Fruit fly (Drosophila melanogaster) whole organism, pupa: ENCODE results near the gene bab1.

Experiments
- CG10348 ChIP-seq: fragments of 200-800 bp; sonication (Bioruptor generic); IDR thresholded peaks from 2 replicates; pipeline ENCODE4 v1.3.6; 2022; ENCODE audit warnings: missing biosample characterization, missing genetic modification characterization
- CG12605 ChIP-seq: fragments of 200-800 bp; sonication (Bioruptor generic); IDR thresholded peaks from 2 replicates; pipeline ENCODE4 v1.3.6; 2022; ENCODE audit warnings: missing biosample characterization, missing genetic modification characterization
- CG13204 ChIP-seq: fragments of 200-800 bp; sonication (Bioruptor generic); optimal IDR thresholded peaks from 2 replicates; lab custom pipeline; 2018; ENCODE audit warnings: missing biosample characterization, mild to moderate bottlenecking, missing genetic modification characterization, moderate library complexity
- CG14655 ChIP-seq: fragments of 200-800 bp; sonication (Bioruptor generic); optimal IDR thresholded peaks from 3 replicates; lab custom pipeline; 2017; ENCODE audit warnings: mild to moderate bottlenecking, missing biosample characterization, missing genetic modification reagents, missing genetic modification characterization
- CG15710 ChIP-seq: fragments of 200-800 bp; sonication (Bioruptor generic); optimal IDR thresholded peaks from 2 replicates; lab custom pipeline; 2018; ENCODE audit warnings: missing biosample characterization, mild to moderate bottlenecking, missing genetic modification characterization, moderate library complexity
- CG17806 ChIP-seq: fragments of 200-800 bp; sonication (Bioruptor generic); optimal IDR thresholded peaks from 2 replicates; lab custom pipeline; 2018; ENCODE audit warnings: missing biosample characterization, mild to moderate bottlenecking, missing genetic modification characterization, moderate library complexity
- CG32121 ChIP-seq: fragments of 200-800 bp; sonication (Bioruptor generic); IDR thresholded peaks from 2 replicates; pipeline ENCODE4 v1.3.6; 2022; ENCODE audit warnings: missing biosample characterization, missing genetic modification characterization
- CG34367 ChIP-seq: fragments of 200-800 bp; sonication (Bioruptor generic); optimal IDR thresholded peaks from 2 replicates; lab custom pipeline; 2018; ENCODE audit warnings: missing biosample characterization, mild to moderate bottlenecking, missing genetic modification characterization
- CG4496 ChIP-seq: fragments of 200-800 bp; sonication (Bioruptor generic); IDR thresholded peaks from 3 replicates; pipeline ENCODE4 v1.3.6; 2022; ENCODE audit warnings: missing biosample characterization, missing genetic modification characterization
- CG8159 ChIP-seq: fragments of 200-800 bp; sonication (Bioruptor generic); optimal IDR thresholded peaks from 3 replicates; lab custom pipeline; 2018; ENCODE audit warnings: missing biosample characterization, mild to moderate bottlenecking, missing genetic modification characterization, moderate library complexity
- CG8301 ChIP-seq: fragments of 200-800 bp; sonication (Bioruptor generic); optimal IDR thresholded peaks from 2 replicates; lab custom pipeline; 2018; ENCODE audit warnings: missing biosample characterization, mild to moderate bottlenecking, missing genetic modification characterization
- CG9948 ChIP-seq: fragments of 200-800 bp; sonication (Bioruptor generic); optimal IDR thresholded peaks from 2 replicates; lab custom pipeline; 2018; ENCODE audit warnings: missing biosample characterization, mild to moderate bottlenecking, missing genetic modification characterization, moderate library complexity
- D1 ChIP-seq: fragments of 200-800 bp; sonication (Bioruptor generic); optimal IDR thresholded peaks from 2 replicates; lab custom pipeline; 2018; ENCODE audit warnings: missing biosample characterization, mild to moderate bottlenecking, missing genetic modification characterization, moderate library complexity
- EcR ChIP-seq: fragments of 200-800 bp; sonication (Bioruptor generic); optimal IDR thresholded peaks from 3 replicates; lab custom pipeline; 2019; ENCODE audit warnings: missing biosample characterization, missing genetic modification characterization, mild to moderate bottlenecking, moderate library complexity, missing genetic modification reagents
- Ets98B ChIP-seq: fragments of 200-800 bp; sonication (Bioruptor generic); IDR thresholded peaks from 2 replicates; pipeline ENCODE4 v1.3.6; 2022; ENCODE audit warnings: missing biosample characterization, missing genetic modification characterization
- Pif1A ChIP-seq: fragments of 200-800 bp; sonication (Bioruptor generic); optimal IDR thresholded peaks from 3 replicates; lab custom pipeline; 2016; ENCODE audit warnings: missing biosample characterization, missing genetic modification characterization
- Pif1B ChIP-seq: fragments of 200-800 bp; sonication (Bioruptor generic); optimal IDR thresholded peaks from 3 replicates; lab custom pipeline; 2016; ENCODE audit warnings: missing biosample characterization, missing genetic modification characterization
- Snoo ChIP-seq: fragments of 200-800 bp; sonication (Bioruptor generic); optimal IDR thresholded peaks from 3 replicates; lab custom pipeline; 2017; ENCODE audit warnings: missing biosample characterization, mild to moderate bottlenecking, missing genetic modification characterization, inconsistent platforms
- fd96Ca ChIP-seq: fragments of 200-800 bp; sonication (Bioruptor generic); IDR thresholded peaks from 3 replicates; pipeline ENCODE4 v1.3.6; 2022; ENCODE audit warnings: missing biosample characterization, missing genetic modification characterization
- gl ChIP-seq: fragments of 200-800 bp; sonication (Bioruptor generic); optimal IDR thresholded peaks from 2 replicates; lab custom pipeline; 2018; ENCODE audit warnings: missing biosample characterization, mild to moderate bottlenecking, missing genetic modification characterization
- rn ChIP-seq: fragments of 200-800 bp; sonication (Bioruptor generic); IDR thresholded peaks from 2 replicates; pipeline ENCODE4 v1.3.6; 2022; ENCODE audit warnings: missing biosample characterization, missing genetic modification characterization

The bab1 gene

DNA sequence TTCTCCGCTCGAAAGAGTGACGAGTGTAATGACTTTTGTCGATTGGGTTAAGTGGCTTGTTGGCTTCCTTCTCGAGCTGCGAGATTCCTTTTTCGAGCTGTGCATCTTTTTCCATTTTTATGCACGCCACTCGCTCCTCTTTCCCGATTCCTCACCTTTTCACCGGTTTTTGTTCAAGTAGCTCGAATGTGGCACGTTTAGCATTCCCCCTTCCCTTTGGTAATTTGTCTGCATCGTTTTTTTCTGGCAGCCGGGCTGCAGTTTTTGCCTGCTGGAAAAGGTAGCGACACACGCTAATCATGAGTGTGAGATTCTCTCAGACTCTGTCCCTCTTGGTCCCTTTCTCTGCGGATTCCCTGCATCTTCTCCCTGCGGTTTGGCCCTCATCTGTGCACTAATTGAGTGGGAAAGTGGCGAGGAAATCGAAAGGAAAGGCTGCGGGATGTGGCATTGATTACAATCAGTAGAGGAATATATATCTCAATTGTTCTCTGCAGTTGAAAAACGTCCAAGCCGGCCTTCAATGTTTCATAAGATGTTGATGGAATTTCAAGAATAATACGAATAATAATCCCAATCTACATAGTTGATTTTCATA lies 4.8 kb downstream of the bab1 start:
- TF ChIP-seq CG32121 (no peak), gl (tag; lab: Kevin White, UChicago) (no peak), CG13204 (GFP tag; lab: Kevin White, UChicago) (peak; percentile 35), EcR (GFP tag; lab: Kevin White, UChicago) (peak; percentile 49), rn (GFP tag; lab: Robert Waterston, UW) (no peak)

DNA sequence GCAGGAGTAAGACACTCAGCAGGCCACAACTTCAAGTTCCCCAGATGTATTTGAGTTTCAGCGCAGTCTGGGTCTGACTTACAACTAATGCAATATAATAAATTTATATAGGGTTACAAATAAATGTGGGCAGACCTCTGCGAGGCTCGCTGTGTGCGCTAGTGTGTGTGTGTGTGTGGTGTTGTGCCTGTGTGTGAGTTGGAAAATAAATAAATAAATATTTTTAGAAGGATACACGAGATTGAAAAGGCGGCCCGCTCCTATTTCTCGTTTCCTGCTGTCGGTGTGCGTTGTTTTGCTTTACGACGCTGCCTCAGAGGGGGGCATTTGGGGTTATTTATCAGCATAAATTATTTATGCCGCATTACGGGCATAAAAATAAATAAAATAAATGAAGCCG lies 6.3 kb downstream of the bab1 start:
- TF ChIP-seq D1 (tag; lab: Kevin White, UChicago) = no peak
- TF ChIP-seq CG13204 (GFP tag; lab: Kevin White, UChicago) = no peak
- TF ChIP-seq CG15710 (tag; lab: Kevin White, UChicago) = no peak
- no peak for TF ChIP-seq CG10348
- no peak for TF ChIP-seq gl (tag; lab: Kevin White, UChicago)
- no peak for TF ChIP-seq CG4496 (GFP tag; lab: Robert Waterston, UW)
- no peak for TF ChIP-seq rn (GFP tag; lab: Robert Waterston, UW)
- no peak for TF ChIP-seq CG8159 (tag; lab: Kevin White, UChicago)
- no peak for TF ChIP-seq Pif1B (GFP tag; lab: Kevin White, UChicago)
- TF ChIP-seq Pif1A (GFP tag; lab: Kevin White, UChicago) = no peak
- TF ChIP-seq CG12605 (GFP tag; lab: Robert Waterston, UW) = no peak
- no peak for TF ChIP-seq CG9948 (tag; lab: Kevin White, UChicago)
- TF ChIP-seq CG17806 = no peak
- no peak for TF ChIP-seq CG32121
- TF ChIP-seq fd96Ca = no peak
- no peak for TF ChIP-seq CG34367 (tag; lab: Kevin White, UChicago)
- TF ChIP-seq EcR (GFP tag; lab: Kevin White, UChicago) = no peak
- no peak for TF ChIP-seq Ets98B
- no peak for TF ChIP-seq Snoo (tag; lab: Kevin White, UChicago)

- TF ChIP-seq CG17806 = peak; percentile 28
- peak; percentile 15 for TF ChIP-seq CG34367 (tag; lab: Kevin White, UChicago)
- TF ChIP-seq CG9948 (tag; lab: Kevin White, UChicago) = peak; percentile 24
- peak; percentile 25 for TF ChIP-seq CG8159 (tag; lab: Kevin White, UChicago)
- TF ChIP-seq Pif1A (GFP tag; lab: Kevin White, UChicago) = peak; percentile 9
- peak; percentile 16 for TF ChIP-seq CG14655
- TF ChIP-seq fd96Ca = no peak
- TF ChIP-seq gl (tag; lab: Kevin White, UChicago) = no peak
Observed at dm6 chr3L:1094123-1094522, 6.8 kb downstream of the bab1 start.

dm6 chr3L:1092853-1093838 lies 7.7 kb downstream of the bab1 start:
- no peak for TF ChIP-seq CG9948 (tag; lab: Kevin White, UChicago)
- no peak for TF ChIP-seq CG8301
- no peak for TF ChIP-seq fd96Ca
- TF ChIP-seq CG17806 = no peak
- no peak for TF ChIP-seq CG34367 (tag; lab: Kevin White, UChicago)
- peak; percentile 52 for TF ChIP-seq EcR (GFP tag; lab: Kevin White, UChicago)
- no peak for TF ChIP-seq rn (GFP tag; lab: Robert Waterston, UW)
- no peak for TF ChIP-seq CG12605 (GFP tag; lab: Robert Waterston, UW)
- TF ChIP-seq Snoo (tag; lab: Kevin White, UChicago) = peak; percentile 3
- peak; percentile 61 for TF ChIP-seq CG13204 (GFP tag; lab: Kevin White, UChicago)
- no peak for TF ChIP-seq D1 (tag; lab: Kevin White, UChicago)
- TF ChIP-seq Pif1B (GFP tag; lab: Kevin White, UChicago) = no peak

DNA sequence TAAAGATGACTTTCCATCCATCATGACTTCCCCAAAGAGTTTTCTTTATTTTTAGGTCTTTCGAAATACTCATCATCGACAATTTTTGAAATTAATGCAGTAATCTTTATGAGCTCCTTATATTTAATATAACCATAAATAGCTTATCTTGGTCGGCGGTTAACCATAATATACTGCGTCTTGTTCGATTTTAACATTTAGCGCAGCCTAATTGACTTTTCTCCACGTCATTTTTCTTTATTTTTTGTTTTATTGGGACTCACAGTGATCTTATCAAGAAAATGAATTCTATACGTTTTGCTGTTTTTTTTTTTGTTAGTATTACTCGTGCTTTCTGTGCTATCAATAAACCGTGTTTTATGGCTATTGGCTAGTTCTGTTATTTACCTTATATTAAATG lies 8.6 kb downstream of the bab1 start:
- no peak for TF ChIP-seq CG15710 (tag; lab: Kevin White, UChicago)
- TF ChIP-seq fd96Ca = no peak
- no peak for TF ChIP-seq CG34367 (tag; lab: Kevin White, UChicago)
- TF ChIP-seq CG14655 = no peak
- no peak for TF ChIP-seq CG4496 (GFP tag; lab: Robert Waterston, UW)
- TF ChIP-seq Ets98B = no peak
- TF ChIP-seq gl (tag; lab: Kevin White, UChicago) = no peak
- no peak for TF ChIP-seq CG8159 (tag; lab: Kevin White, UChicago)
- TF ChIP-seq rn (GFP tag; lab: Robert Waterston, UW) = no peak
- no peak for TF ChIP-seq CG32121
- TF ChIP-seq CG10348 = no peak
- TF ChIP-seq CG8301 = no peak
- TF ChIP-seq D1 (tag; lab: Kevin White, UChicago) = no peak
- TF ChIP-seq CG17806 = no peak
- TF ChIP-seq Snoo (tag; lab: Kevin White, UChicago) = no peak

dm6 chr3L:1091006-1091559 lies 9.8 kb downstream of the bab1 start:
- TF ChIP-seq CG8159 (tag; lab: Kevin White, UChicago) (peak; percentile 26), Pif1B (GFP tag; lab: Kevin White, UChicago) (peak; percentile 31), CG15710 (tag; lab: Kevin White, UChicago) (no peak), EcR (GFP tag; lab: Kevin White, UChicago) (peak; percentile 63), Pif1A (GFP tag; lab: Kevin White, UChicago) (no peak), CG10348 (no peak), fd96Ca (no peak)
